Worm (Caenorhabditis elegans) whole organism, midembryonic: ENCODE measurements around the gene T21D9.2.

Source experiments
- cog-1 ChIP-seq: sonication (generic microtip); optimal IDR thresholded peaks from 2 replicates; lab custom pipeline; 2016; ENCODE audit warnings: missing genetic modification characterization, missing compliant biosample characterization
- flt-1 ChIP-seq: fragments of 200-800 bp; sonication (Bioruptor generic); IDR thresholded peaks from 2 replicates; pipeline ENCODE4 v1.3.6; 2022; ENCODE audit warnings: missing genetic modification characterization, missing compliant biosample characterization
- med-1 ChIP-seq: sonication (generic microtip); optimal IDR thresholded peaks from 2 replicates; lab custom pipeline; 2017; ENCODE audit warnings: missing genetic modification characterization, mild to moderate bottlenecking, missing compliant biosample characterization, antibody characterized with exemption, missing genetic modification reagents; ENCODE audit not compliant: insufficient read depth
- ref-1 ChIP-seq: fragments of 200-800 bp; sonication (Bioruptor generic); conservative IDR thresholded peaks from 2 replicates; pipeline ENCODE4 v1.3.6; 2022; ENCODE audit warnings: missing genetic modification reagents, missing genetic modification characterization, missing compliant biosample characterization
- ztf-23 ChIP-seq: fragments of 200-800 bp; sonication (Bioruptor generic); IDR thresholded peaks from 2 replicates; pipeline ENCODE4 v1.3.6; 2022; ENCODE audit warnings: missing genetic modification reagents, missing genetic modification characterization, missing compliant biosample characterization
- ztf-29 ChIP-seq: fragments of 200-800 bp; sonication (Bioruptor generic); IDR thresholded peaks from 2 replicates; pipeline ENCODE4 v1.3.6; 2022; ENCODE audit warnings: missing genetic modification reagents, missing genetic modification characterization, missing compliant biosample characterization

ce11 chrX:2048865-2049405, 47.8 kb downstream of the T21D9.2 start:
- TF ChIP-seq cog-1 = no peak
- no peak for TF ChIP-seq ref-1 (GFP tag; lab: Robert Waterston, UW)
- TF ChIP-seq ztf-23 = no peak
- TF ChIP-seq flt-1 (GFP tag; lab: Robert Waterston, UW) = no peak
- no peak for TF ChIP-seq med-1
- TF ChIP-seq ztf-29 (GFP tag; lab: Robert Waterston, UW) = no peak
